Worm (Caenorhabditis elegans): Measurements from ENCODE around the gene F21A3.4.

The F21A3.4 gene

ce11 chrV:15505068-15505467, 31.4 kb upstream of the F21A3.4 start (continued):
- TF ChIP-seq ztf-3 (GFP tag; optimal IDR thresholded peaks at IDR 0.05): no peak
- TF ChIP-seq ets-4 (GFP tag; optimal IDR thresholded peaks at IDR 0.05): no peak
- no peak for TF ChIP-seq sdz-38 (tag; optimal IDR thresholded peaks at IDR 0.05)
- TF ChIP-seq Y67H2A.10 (GFP tag; conservative IDR thresholded peaks at IDR 0.05): no peak
- TF ChIP-seq T26A5.8 (tag; optimal IDR thresholded peaks at IDR 0.05): no peak
- no peak for TF ChIP-seq Y53F4B.3 (GFP tag; IDR thresholded peaks at IDR 0.05)
- no peak for TF ChIP-seq nhr-27 (tag; optimal IDR thresholded peaks at IDR 0.05)
- no peak for TF ChIP-seq hlh-26 (GFP tag; conservative IDR thresholded peaks at IDR 0.05)
- TF ChIP-seq Y79H2A.3 (GFP tag; conservative IDR thresholded peaks at IDR 0.05): no peak
- peak; percentile 85 for TF ChIP-seq B0261.1 (tag; optimal IDR thresholded peaks at IDR 0.05)
- TF ChIP-seq atf-7 (tag; optimal IDR thresholded peaks at IDR 0.05): no peak
- 0 out of 2 replicates have a peak, but pooled peaks have one; percentile 52 for TF ChIP-seq lir-1 (GFP tag; conservative IDR thresholded peaks at IDR 0.05)
- peak; percentile 70; the same call in 1 of the 2 replicates for TF ChIP-seq ztf-28 (GFP tag; IDR thresholded peaks at IDR 0.05)

DNA sequence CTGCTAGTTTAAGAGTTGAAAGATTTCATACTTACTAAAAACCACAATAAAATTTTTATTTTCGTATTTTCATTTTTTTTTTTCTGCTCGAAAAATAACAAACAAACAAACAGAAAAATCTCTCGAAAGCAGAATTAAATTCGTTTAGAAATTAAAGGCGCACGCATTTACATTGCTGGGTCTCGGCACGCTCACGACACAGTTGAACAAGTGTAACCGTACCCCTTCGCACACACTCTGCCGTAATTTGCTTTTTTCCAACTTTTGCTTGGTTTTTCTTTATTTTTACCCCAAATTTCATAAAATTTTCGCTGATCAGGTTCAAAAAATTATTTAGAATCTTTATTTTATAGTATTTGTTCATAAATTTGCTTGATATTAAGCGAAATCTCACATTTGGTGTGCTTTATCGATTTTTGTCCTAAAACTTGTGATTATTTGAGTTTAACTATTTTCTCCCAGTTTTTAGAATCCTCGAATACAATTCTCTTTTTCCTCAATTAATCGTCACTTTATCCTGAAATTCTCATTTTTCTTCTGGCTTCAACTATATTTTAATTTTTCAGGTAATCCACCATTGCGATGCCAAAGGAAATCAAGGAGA, 24.7 kb upstream of the F21A3.4 start, which contains the start of gene rpl-38:
TSS of gene rpl-38 (plus strand) at position 554 of the 604 bp plus-strand sequence.
- no peak for TF ChIP-seq cebp-2 (GFP tag; IDR thresholded peaks at IDR 0.05)
- no peak for TF ChIP-seq ztf-28 (GFP tag; IDR thresholded peaks at IDR 0.05)
- no peak for TF ChIP-seq pha-4 (tag; optimal IDR thresholded peaks at IDR 0.05)
- TF ChIP-seq gei-17 (GFP tag; optimal IDR thresholded peaks at IDR 0.05): no peak
- peak; percentile 2 for TF ChIP-seq mel-28 (tag; optimal IDR thresholded peaks at IDR 0.05; ENCODE audit: borderline replicate concordance)
- TF ChIP-seq attf-5 (GFP tag; optimal IDR thresholded peaks at IDR 0.05): peak; percentile 11
- TF ChIP-seq Y56A3A.18 (GFP tag; IDR thresholded peaks at IDR 0.05): no peak
- peak; percentile 67 for TF ChIP-seq attf-3 (GFP tag; conservative IDR thresholded peaks at IDR 0.05)
- peak; percentile 38; the same call in 1 of the 2 replicates for TF ChIP-seq ceh-100 (GFP tag; IDR thresholded peaks at IDR 0.05)
- peak; percentile 66 for TF ChIP-seq dox-1 (GFP tag; IDR thresholded peaks at IDR 0.05)
- no peak for TF ChIP-seq athp-1 (tag; optimal IDR thresholded peaks at IDR 0.05)
- no peak for TF ChIP-seq mxl-1 (tag; optimal IDR thresholded peaks at IDR 0.05)
- no peak for TF ChIP-seq F55B11.4 (tag; optimal IDR thresholded peaks at IDR 0.05; ENCODE audit: borderline replicate concordance, insufficient read depth)
- no peak for TF ChIP-seq ceh-58 (GFP tag; IDR thresholded peaks at IDR 0.05)
- TF ChIP-seq B0261.1 (tag; optimal IDR thresholded peaks at IDR 0.05): peak; percentile 46
- no peak for TF ChIP-seq atf-7 (tag; optimal IDR thresholded peaks at IDR 0.05)
- peak; percentile 90 for TF ChIP-seq snpc-3.4 (tag; optimal IDR thresholded peaks at IDR 0.05)
- peak; percentile 50 for TF ChIP-seq ZK185.1 (tag; optimal IDR thresholded peaks at IDR 0.05; ENCODE audit: poor library complexity, severe bottlenecking)
- peak; percentile 30 for TF ChIP-seq K12H6.12 (tag; optimal IDR thresholded peaks at IDR 0.05)
- TF ChIP-seq akir-1 (GFP tag; optimal IDR thresholded peaks at IDR 0.05): no peak
- no peak for TF ChIP-seq aptf-2 (GFP tag; conservative IDR thresholded peaks at IDR 0.05)
- no peak for TF ChIP-seq F22D6.2 (tag; optimal IDR thresholded peaks at IDR 0.05)
- peak; percentile 78 for TF ChIP-seq F23B12.7 (tag; optimal IDR thresholded peaks at IDR 0.05; ENCODE audit: insufficient read depth)
- TF ChIP-seq Y79H2A.3 (GFP tag; conservative IDR thresholded peaks at IDR 0.05): no peak
- no peak for TF ChIP-seq ztf-22 (GFP tag; optimal IDR thresholded peaks at IDR 0.05)
- TF ChIP-seq fkh-3 (tag; optimal IDR thresholded peaks at IDR 0.05): no peak
- no peak for TF ChIP-seq somi-1 (GFP tag; optimal IDR thresholded peaks at IDR 0.05)
- TF ChIP-seq lin-26 (GFP tag; IDR thresholded peaks at IDR 0.05): no peak
- no peak for TF ChIP-seq T26A5.8 (tag; optimal IDR thresholded peaks at IDR 0.05)
- no peak for TF ChIP-seq mes-4 (tag; optimal IDR thresholded peaks at IDR 0.05)
- no peak for TF ChIP-seq T07F8.4 (tag; optimal IDR thresholded peaks at IDR 0.05)
- no peak for TF ChIP-seq bed-2 (GFP tag; IDR thresholded peaks at IDR 0.05)
- peak; percentile 62 for TF ChIP-seq ceh-27 (GFP tag; optimal IDR thresholded peaks at IDR 0.05)
- no peak for TF ChIP-seq F52B5.7 (tag; optimal IDR thresholded peaks at IDR 0.05)
- TF ChIP-seq ztf-26 (tag; optimal IDR thresholded peaks at IDR 0.05): no peak
- TF ChIP-seq rcor-1 (GFP tag; IDR thresholded peaks at IDR 0.05): peak; percentile 75
- TF ChIP-seq him-1 (tag; optimal IDR thresholded peaks at IDR 0.05): peak; percentile 76
- TF ChIP-seq Y53G8AR.9 (GFP tag; conservative IDR thresholded peaks at IDR 0.05): peak; percentile 79
- TF ChIP-seq ceh-79 (tag; optimal IDR thresholded peaks at IDR 0.05): no peak
